Fruit fly (Drosophila melanogaster) whole organism, embryonic: ENCODE measurements around the gene prg.

Experiments used
- Abd-B ChIP-seq: fragments of 200-800 bp; sonication (Bioruptor generic); optimal IDR thresholded peaks from 2 replicates; lab custom pipeline; 2018; ENCODE audit warnings: missing biosample characterization, mild to moderate bottlenecking, missing genetic modification characterization, moderate library complexity
- CG4282 ChIP-seq: fragments of 200-800 bp; sonication (Bioruptor generic); optimal IDR thresholded peaks from 2 replicates; lab custom pipeline; 2016; ENCODE audit warnings: missing biosample characterization, missing genetic modification characterization
- CG8089 ChIP-seq: fragments of 200-800 bp; sonication (Bioruptor generic); optimal IDR thresholded peaks from 3 replicates; lab custom pipeline; 2016; ENCODE audit warnings: missing biosample characterization, missing genetic modification characterization
- CG8924 ChIP-seq: fragments of 200-800 bp; optimal IDR thresholded peaks from 3 replicates; lab custom pipeline; 2019; ENCODE audit warnings: missing biosample characterization, mild to moderate bottlenecking, missing genetic modification characterization, moderate library complexity
- Hey ChIP-seq: fragments of 200-800 bp; sonication (Bioruptor generic); optimal IDR thresholded peaks from 3 replicates; lab custom pipeline; 2018; ENCODE audit warnings: missing biosample characterization, mild to moderate bottlenecking, missing genetic modification characterization
- Hr39 ChIP-seq: fragments of >200 bp; optimal IDR thresholded peaks from 2 replicates; lab custom pipeline; 2017
- jing ChIP-seq: fragments of 200-800 bp; sonication (Bioruptor generic); optimal IDR thresholded peaks from 2 replicates; lab custom pipeline; 2018; ENCODE audit warnings: missing biosample characterization, mild to moderate bottlenecking, missing genetic modification characterization
- toy ChIP-seq: fragments of 200-800 bp; sonication (Bioruptor generic); IDR thresholded peaks from 2 replicates; pipeline ENCODE4 v1.3.6; 2022; ENCODE audit warnings: missing biosample characterization, missing genetic modification characterization
- tup ChIP-seq: fragments of 200-800 bp; sonication (Bioruptor generic); optimal IDR thresholded peaks from 2 replicates; lab custom pipeline; 2016; ENCODE audit warnings: missing biosample characterization, mild to moderate bottlenecking, missing genetic modification characterization, moderate library complexity

- TF ChIP-seq tup (GFP tag; lab: Kevin White, UChicago) (no peak), CG8089 (no peak), Abd-B (no peak), jing (GFP tag; lab: Kevin White, UChicago) (no peak), CG8924 (tag; lab: Kevin White, UChicago) (no peak), Hr39 (no peak), Hey (tag; lab: Kevin White, UChicago) (no peak), CG4282 (GFP tag; lab: Kevin White, UChicago) (no peak), toy (GFP tag; lab: Robert Waterston, UW) (no peak)
Observed at dm6 chr2L:8423047-8423446, 41.2 kb upstream of the prg start.
